Fruit fly (Drosophila melanogaster) whole organism, embryonic: ENCODE data around the gene Osi19.

Experiments used
- Ada2b ChIP-seq: fragments of 200-800 bp; sonication (Bioruptor generic); IDR thresholded peaks from 2 replicates; pipeline ENCODE4 v1.3.6; 2022; ENCODE audit warnings: missing biosample characterization, missing genetic modification characterization
- CG10543 ChIP-seq: fragments of 200-800 bp; sonication (Bioruptor generic); optimal IDR thresholded peaks from 3 replicates; lab custom pipeline; 2017; ENCODE audit warnings: missing biosample characterization, mild to moderate bottlenecking, missing genetic modification characterization, moderate library complexity
- CG10979 ChIP-seq: fragments of 200-800 bp; sonication (Bioruptor generic); optimal IDR thresholded peaks from 2 replicates; lab custom pipeline; 2018; ENCODE audit warnings: missing biosample characterization, mild to moderate bottlenecking, missing genetic modification characterization, moderate library complexity
- CG11093 ChIP-seq: fragments of 200-800 bp; sonication (Bioruptor generic); IDR thresholded peaks from 3 replicates; pipeline ENCODE4 v1.3.6; 2022; ENCODE audit warnings: missing biosample characterization, missing genetic modification characterization
- CG11247 ChIP-seq: fragments of 200-800 bp; sonication (Bioruptor generic); IDR thresholded peaks from 2 replicates; pipeline ENCODE4 v1.3.6; 2022; ENCODE audit warnings: missing biosample characterization, missing genetic modification characterization
- CG13287 ChIP-seq: fragments of 200-800 bp; sonication (Bioruptor generic); IDR thresholded peaks from 2 replicates; pipeline ENCODE4 v1.3.6; 2022; ENCODE audit warnings: missing biosample characterization, missing genetic modification characterization; ENCODE audit not compliant: partially characterized antibody
- CG13624 ChIP-seq: fragments of 200-800 bp; sonication (Bioruptor generic); optimal IDR thresholded peaks from 2 replicates; lab custom pipeline; 2016; ENCODE audit warnings: missing biosample characterization, missing genetic modification characterization
- CG16813 ChIP-seq: fragments of 200-800 bp; sonication (Bioruptor generic); IDR thresholded peaks from 3 replicates; pipeline ENCODE4 v1.3.6; 2022; ENCODE audit warnings: missing biosample characterization, missing genetic modification characterization; ENCODE audit not compliant: partially characterized antibody
- CG17359 ChIP-seq: fragments of 200-800 bp; sonication (Bioruptor generic); optimal IDR thresholded peaks from 3 replicates; lab custom pipeline; 2018; ENCODE audit warnings: missing biosample characterization, mild to moderate bottlenecking, missing genetic modification characterization, moderate library complexity
- CG2120 ChIP-seq: fragments of 200-800 bp; sonication (Bioruptor generic); optimal IDR thresholded peaks from 3 replicates; lab custom pipeline; 2016; ENCODE audit warnings: missing biosample characterization, missing genetic modification characterization
- CG3726 ChIP-seq: fragments of 200-800 bp; sonication (Bioruptor generic); IDR thresholded peaks from 3 replicates; pipeline ENCODE4, ENCODE4 v1.3.6; 2022; ENCODE audit warnings: missing biosample characterization, missing genetic modification characterization
- CG6791 ChIP-seq: fragments of 200-800 bp; sonication (Bioruptor generic); IDR thresholded peaks from 3 replicates; pipeline ENCODE4 v1.3.6; 2022; ENCODE audit warnings: missing biosample characterization, missing genetic modification characterization; ENCODE audit not compliant: partially characterized antibody
- CG7556 ChIP-seq: fragments of 200-800 bp; sonication (Bioruptor generic); optimal IDR thresholded peaks from 2 replicates; lab custom pipeline; 2017; ENCODE audit warnings: missing biosample characterization, mild to moderate bottlenecking, missing genetic modification characterization
- CG9727 ChIP-seq: fragments of 200-800 bp; sonication (Bioruptor generic); optimal IDR thresholded peaks from 3 replicates; lab custom pipeline; 2017; ENCODE audit warnings: missing biosample characterization, mild to moderate bottlenecking, missing genetic modification characterization
- CG9876 ChIP-seq: fragments of 200-800 bp; sonication (Bioruptor generic); optimal IDR thresholded peaks from 2 replicates; lab custom pipeline; 2016; ENCODE audit warnings: missing biosample characterization, missing genetic modification characterization
- CG9932 ChIP-seq: fragments of 200-800 bp; sonication (Bioruptor generic); IDR thresholded peaks from 2 replicates; pipeline ENCODE4 v1.3.6; 2022; ENCODE audit warnings: missing biosample characterization, missing genetic modification characterization
- Dip2 ChIP-seq: fragments of 200-800 bp; sonication (Bioruptor generic); IDR thresholded peaks from 2 replicates; pipeline ENCODE4 v1.3.6; 2022; ENCODE audit warnings: missing biosample characterization, missing genetic modification characterization
- Dll ChIP-seq: fragments of 200-800 bp; sonication (Bioruptor generic); IDR thresholded peaks from 4 replicates; pipeline ENCODE4 v1.3.6; 2022; ENCODE audit warnings: missing biosample characterization, missing genetic modification characterization; ENCODE audit not compliant: partially characterized antibody
- Dp ChIP-seq: fragments of 200-800 bp; sonication (Bioruptor generic); optimal IDR thresholded peaks from 2 replicates; lab custom pipeline; 2018; ENCODE audit warnings: missing biosample characterization, mild to moderate bottlenecking, missing genetic modification characterization, moderate library complexity
- E2f2 ChIP-seq: fragments of 200-800 bp; sonication (Bioruptor generic); IDR thresholded peaks from 2 replicates; pipeline ENCODE4 v1.3.6; 2022; ENCODE audit warnings: missing biosample characterization, missing genetic modification characterization
- Ets97D ChIP-seq: fragments of 200-800 bp; sonication (Bioruptor generic); optimal IDR thresholded peaks from 3 replicates; lab custom pipeline; 2016; ENCODE audit warnings: missing biosample characterization, missing genetic modification characterization
- HHEX ChIP-seq: fragments of 200-800 bp; sonication (Bioruptor generic); optimal IDR thresholded peaks from 3 replicates; lab custom pipeline; 2017; ENCODE audit warnings: missing biosample characterization, mild to moderate bottlenecking, missing genetic modification characterization, missing genetic modification reagents
- HLH4C ChIP-seq: fragments of 200-800 bp; sonication (Bioruptor generic); IDR thresholded peaks from 3 replicates; pipeline ENCODE4 v1.3.6; 2022; ENCODE audit warnings: missing biosample characterization, missing genetic modification characterization; ENCODE audit not compliant: partially characterized antibody
- Hand ChIP-seq: fragments of 200-800 bp; sonication (Bioruptor generic); optimal IDR thresholded peaks from 2 replicates; lab custom pipeline; 2017; ENCODE audit warnings: mild to moderate bottlenecking, missing biosample characterization, missing genetic modification reagents, missing genetic modification characterization
- Hr51 ChIP-seq, 2 experiments: fragments of 200-800 bp; sonication (Bioruptor generic); optimal IDR thresholded peaks; 2 replicates in 1 of 2; 3 replicates in 1 of 2; lab custom pipeline; 2016 to 2018; ENCODE audit warnings: missing biosample characterization in 2 of 2, missing genetic modification characterization in 2 of 2, mild to moderate bottlenecking in 1 of 2, moderate library complexity in 1 of 2
- Hsf ChIP-seq: fragments of 200-800 bp; sonication (Bioruptor generic); optimal IDR thresholded peaks from 3 replicates; lab custom pipeline; 2016; ENCODE audit warnings: missing biosample characterization, missing genetic modification characterization
- Kr ChIP-seq: fragments of 200-800 bp; sonication (Bioruptor generic); optimal IDR thresholded peaks from 2 replicates; lab custom pipeline; 2017; ENCODE audit warnings: missing biosample characterization, mild to moderate bottlenecking, missing genetic modification characterization
- Lpt ChIP-seq: fragments of >200 bp; optimal IDR thresholded peaks from 2 replicates; lab custom pipeline; 2018; ENCODE audit warnings: missing biosample characterization, missing genetic modification characterization
- Myb ChIP-seq: fragments of 200-800 bp; sonication (Bioruptor generic); optimal IDR thresholded peaks from 2 replicates; lab custom pipeline; 2016; ENCODE audit warnings: missing biosample characterization, missing genetic modification characterization
- PHDP ChIP-seq: fragments of 200-800 bp; sonication (Bioruptor generic); optimal IDR thresholded peaks from 3 replicates; lab custom pipeline; 2018; ENCODE audit warnings: missing biosample characterization, mild to moderate bottlenecking, missing genetic modification characterization, moderate library complexity
- Ptx1 ChIP-seq: fragments of 200-800 bp; sonication (Bioruptor generic); IDR thresholded peaks from 2 replicates; pipeline ENCODE4 v1.3.6; 2022; ENCODE audit warnings: missing biosample characterization, missing genetic modification characterization
- Sry-δ ChIP-seq: fragments of 200-800 bp; sonication (Bioruptor generic); optimal IDR thresholded peaks from 2 replicates; lab custom pipeline; 2016; ENCODE audit warnings: missing biosample characterization, missing genetic modification characterization
- YL-1 ChIP-seq: fragments of 200-800 bp; sonication (Bioruptor generic); optimal IDR thresholded peaks from 3 replicates; lab custom pipeline; 2017; ENCODE audit warnings: missing biosample characterization, mild to moderate bottlenecking, missing genetic modification characterization
- ac ChIP-seq: fragments of 200-800 bp; sonication (Bioruptor generic); optimal IDR thresholded peaks from 3 replicates; lab custom pipeline; 2017; ENCODE audit warnings: missing biosample characterization, mild to moderate bottlenecking, missing genetic modification characterization
- amos ChIP-seq: fragments of 200-800 bp; sonication (Bioruptor generic); IDR thresholded peaks from 2 replicates; pipeline ENCODE4 v1.3.6; 2022; ENCODE audit warnings: missing biosample characterization, missing genetic modification characterization; ENCODE audit not compliant: partially characterized antibody
- eyg ChIP-seq: fragments of 200-800 bp; sonication (Bioruptor generic); optimal IDR thresholded peaks from 3 replicates; lab custom pipeline; 2016; ENCODE audit warnings: missing biosample characterization, missing genetic modification characterization
- gcm ChIP-seq: fragments of 200-800 bp; sonication (Bioruptor generic); optimal IDR thresholded peaks from 2 replicates; lab custom pipeline; 2019; ENCODE audit warnings: missing biosample characterization, mild to moderate bottlenecking, missing genetic modification characterization, moderate library complexity
- gsb ChIP-seq: fragments of 200-800 bp; sonication (Bioruptor generic); IDR thresholded peaks from 2 replicates; pipeline ENCODE4 v1.3.6; 2022; ENCODE audit warnings: missing biosample characterization, missing genetic modification characterization
- inv ChIP-seq: fragments of 200-800 bp; sonication (Bioruptor generic); IDR thresholded peaks from 2 replicates; pipeline ENCODE4 v1.3.6; 2022; ENCODE audit warnings: missing biosample characterization, missing genetic modification characterization; ENCODE audit not compliant: partially characterized antibody
- klu ChIP-seq: fragments of 200-800 bp; sonication (Bioruptor generic); IDR thresholded peaks from 2 replicates; pipeline ENCODE4 v1.3.6; 2022; ENCODE audit warnings: missing biosample characterization, missing genetic modification characterization
- mirr ChIP-seq: fragments of 200-800 bp; sonication (Bioruptor generic); optimal IDR thresholded peaks from 3 replicates; lab custom pipeline; 2018; ENCODE audit warnings: missing biosample characterization, mild to moderate bottlenecking, missing genetic modification characterization
- mld ChIP-seq: fragments of 200-800 bp; sonication (Bioruptor generic); IDR thresholded peaks from 3 replicates; pipeline ENCODE4 v1.3.6; 2022; ENCODE audit warnings: missing biosample characterization, missing genetic modification characterization; ENCODE audit not compliant: partially characterized antibody
- nerfin-2 ChIP-seq: fragments of 200-800 bp; sonication (Bioruptor generic); IDR thresholded peaks from 2 replicates; pipeline ENCODE4 v1.3.6; 2022; ENCODE audit warnings: missing biosample characterization, missing genetic modification characterization; ENCODE audit not compliant: partially characterized antibody
- phol ChIP-seq: fragments of 200-800 bp; sonication (Bioruptor generic); optimal IDR thresholded peaks from 3 replicates; lab custom pipeline; 2018; ENCODE audit warnings: missing biosample characterization, mild to moderate bottlenecking, missing genetic modification characterization, moderate library complexity
- sens ChIP-seq: fragments of 200-800 bp; sonication (Bioruptor generic); peaks from one replicate; lab custom pipeline; 2016; ENCODE audit warnings: missing biosample characterization, missing genetic modification characterization
- tgo ChIP-seq: fragments of 200-800 bp; sonication (Bioruptor generic); IDR thresholded peaks from 3 replicates; pipeline ENCODE4 v1.3.6; 2022; ENCODE audit warnings: missing biosample characterization, missing genetic modification characterization
- tin ChIP-seq: fragments of 200-800 bp; sonication (Bioruptor generic); optimal IDR thresholded peaks from 3 replicates; lab custom pipeline; 2016; ENCODE audit warnings: missing biosample characterization, missing genetic modification characterization
- tx ChIP-seq: fragments of 200-800 bp; sonication (Bioruptor generic); optimal IDR thresholded peaks from 2 replicates; lab custom pipeline; 2016; ENCODE audit warnings: missing biosample characterization, missing genetic modification characterization
- unc-4 ChIP-seq: fragments of 200-800 bp; sonication (Bioruptor generic); IDR thresholded peaks from 2 replicates; pipeline ENCODE4 v1.3.6; 2022; ENCODE audit warnings: missing biosample characterization, missing genetic modification characterization; ENCODE audit not compliant: partially characterized antibody
- usp ChIP-seq: fragments of >200 bp; optimal IDR thresholded peaks from 2 replicates; lab custom pipeline; 2017; ENCODE audit warnings: missing biosample characterization, missing genetic modification characterization
- zen2 ChIP-seq: fragments of 200-800 bp; sonication (Bioruptor generic); IDR thresholded peaks from 3 replicates; pipeline ENCODE4 v1.3.6; 2022; ENCODE audit warnings: missing biosample characterization, missing genetic modification characterization; ENCODE audit not compliant: partially characterized antibody

The Osi19 gene

dm6 chr3R:6350755-6351154, 15.6 kb downstream of the Osi19 start, which contains the start of gene Pak (continued):
- TF ChIP-seq Lpt (GFP tag; lab: Kevin White, UChicago) (no peak), phol (tag; lab: Kevin White, UChicago) (peak; percentile 57), HHEX (GFP tag; lab: Kevin White, UChicago) (no peak), unc-4 (GFP tag; lab: Robert Waterston, UW) (peak; percentile 94), Dll (GFP tag; lab: Robert Waterston, UW) (peak; percentile 94), Kr (no peak), tgo (GFP tag; lab: Robert Waterston, UW) (no peak), Hsf (no peak), Myb (GFP tag; lab: Kevin White, UChicago) (peak; percentile 57), mld (peak; percentile 93), CG11093 (GFP tag; lab: Robert Waterston, UW) (no peak), CG16813 (GFP tag; lab: Robert Waterston, UW) (peak; percentile 95), CG13624 (GFP tag; lab: Kevin White, UChicago) (no peak), Ada2b (GFP tag; lab: Robert Waterston, UW) (no peak), CG6791 (GFP tag; lab: Robert Waterston, UW) (peak; percentile 96), tin (GFP tag; lab: Kevin White, UChicago) (no peak), Dp (GFP tag; lab: Kevin White, UChicago) (peak; percentile 64), ac (no peak), E2f2 (GFP tag; lab: Robert Waterston, UW) (peak; percentile 70), tx (GFP tag; lab: Kevin White, UChicago) (no peak), Dip2 (GFP tag; lab: Robert Waterston, UW) (no peak), Sry-δ (peak; percentile 97), usp (GFP tag; lab: Kevin White, UChicago) (no peak), zen2 (peak; percentile 90), CG9727 (GFP tag; lab: Kevin White, UChicago) (no peak), sens (peak; percentile 80), gsb (no peak), gcm (GFP tag; lab: Kevin White, UChicago) (no peak), HLH4C (GFP tag; lab: Robert Waterston, UW) (peak; percentile 90), CG13287 (peak; percentile 95), inv (peak; percentile 92), amos (GFP tag; lab: Robert Waterston, UW) (peak; percentile 97), Hr51 (GFP tag; optimal IDR thresholded peaks at IDR 0.05; lab: Kevin White, UChicago) (no peak), nerfin-2 (peak; percentile 82), YL-1 (peak; percentile 15), PHDP (tag; lab: Kevin White, UChicago) (no peak), Ets97D (peak; percentile 58), CG9876 (GFP tag; lab: Kevin White, UChicago) (no peak), klu (no peak), CG10543 (GFP tag; lab: Kevin White, UChicago) (no peak), CG3726 (GFP tag; lab: Robert Waterston, UW) (no peak), CG7556 (GFP tag; lab: Kevin White, UChicago) (no peak), Hand (GFP tag; lab: Kevin White, UChicago) (no peak), CG2120 (peak; percentile 26), mirr (GFP tag; lab: Kevin White, UChicago) (no peak), CG9932 (GFP tag; lab: Robert Waterston, UW) (peak; percentile 46; the same call in 1 of the 2 replicates), CG11247 (GFP tag; lab: Robert Waterston, UW) (no peak), Ptx1 (GFP tag; lab: Robert Waterston, UW) (no peak), eyg (GFP tag; lab: Kevin White, UChicago) (peak; percentile 33), CG17359 (no peak), CG10979 (tag; lab: Kevin White, UChicago) (no peak)
